Worm (Caenorhabditis elegans) whole organism, early embryonic: ENCODE data around the gene C37H5.5.

ENCODE experiments used
- aly-1 ChIP-seq: sonication (generic microtip); optimal IDR thresholded peaks from 2 replicates; lab custom pipeline; 2016; ENCODE audit warnings: missing genetic modification characterization, missing compliant biosample characterization
- ama-1 ChIP-seq: fragments of 150-350 bp; optimal IDR thresholded peaks from 2 replicates; lab custom pipeline; 2014
- ceh-13 ChIP-seq: fragments of 200-800 bp; sonication (Bioruptor generic); optimal IDR thresholded peaks from 2 replicates; lab custom pipeline; 2018; ENCODE audit warnings: mild to moderate bottlenecking, missing genetic modification characterization, missing compliant biosample characterization
- tbx-37 ChIP-seq: fragments of 200-800 bp; sonication (Bioruptor generic); conservative IDR thresholded peaks from 2 replicates; pipeline ENCODE4 v1.3.6; 2022; ENCODE audit warnings: missing genetic modification reagents, missing genetic modification characterization, missing compliant biosample characterization

DNA sequence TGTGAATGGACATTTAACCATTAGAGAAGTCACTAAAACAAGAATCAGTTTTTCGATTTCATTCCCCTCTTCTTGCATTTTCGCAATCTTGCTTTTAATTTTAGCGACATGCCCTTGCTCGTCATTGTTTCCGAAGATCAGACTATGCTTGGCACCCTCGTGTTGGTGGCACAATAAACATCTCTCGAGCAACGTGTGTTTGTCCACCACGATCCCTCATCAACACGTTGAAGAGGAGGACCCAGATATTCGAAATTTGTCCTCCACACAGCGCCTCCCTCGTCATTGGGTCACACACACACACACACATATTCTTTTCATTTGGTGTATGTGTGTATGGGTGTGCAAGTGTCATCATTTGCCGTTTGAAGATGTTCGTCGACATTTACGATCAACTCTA, 38.2 kb downstream of the C37H5.5 start, which contains the start of gene srd-32:
- TF ChIP-seq ama-1 (lab: Kevin White, UChicago) (no peak), ceh-13 (GFP tag; lab: Kevin White, UChicago) (no peak), aly-1 (tag; lab: Kevin White, UChicago) (no peak), tbx-37 (GFP tag; lab: Robert Waterston, UW) (no peak)
